Worm (Caenorhabditis elegans): ENCODE data around the gene F38B6.8.

ce11 chrX:6672519-6672918 is 10.1 kb downstream of the F38B6.8 start, which contains the start of gene col-172:
- TF ChIP-seq nhr-28 (tag; optimal IDR thresholded peaks at IDR 0.05) (no peak), ama-1 (optimal IDR thresholded peaks at IDR 0.05) (no peak), unc-62 (GFP tag; optimal IDR thresholded peaks at IDR 0.05) (no peak), elt-2 (tag; optimal IDR thresholded peaks at IDR 0.05) (no peak), snpc-4 (tag; optimal IDR thresholded peaks at IDR 0.05) (no peak)

All from whole organism, L3 larva.